Worm (Caenorhabditis elegans) whole organism, L2 larva: Measurements from ENCODE around the gene ugt-47.

Source experiments
- R02D3.7 ChIP-seq: fragments of 150-350 bp; optimal IDR thresholded peaks from 2 replicates; lab custom pipeline; 2014; ENCODE audit warnings: missing biosample characterization, missing genetic modification characterization
- ama-1 ChIP-seq: fragments of 150-350 bp; optimal IDR thresholded peaks from 2 replicates; lab custom pipeline; 2018; ENCODE audit warnings: inconsistent platforms
- ceh-16 ChIP-seq: fragments of 150-350 bp; optimal IDR thresholded peaks from 2 replicates; lab custom pipeline; 2014; ENCODE audit warnings: missing biosample characterization, missing genetic modification characterization
- lin-13 ChIP-seq: fragments of 150-350 bp; optimal IDR thresholded peaks from 2 replicates; lab custom pipeline; 2014; ENCODE audit warnings: missing biosample characterization, missing genetic modification reagents, missing genetic modification characterization
- mab-5 ChIP-seq: fragments of 150-350 bp; optimal IDR thresholded peaks from 2 replicates; lab custom pipeline; 2014; ENCODE audit warnings: missing biosample characterization, missing genetic modification characterization
- nhr-237 ChIP-seq: fragments of 150-350 bp; optimal IDR thresholded peaks from 2 replicates; lab custom pipeline; 2014; ENCODE audit warnings: missing biosample characterization, missing genetic modification characterization
- nhr-25 ChIP-seq: fragments of 150-350 bp; sonication (generic microtip); optimal IDR thresholded peaks from 3 replicates; lab custom pipeline; 2014; ENCODE audit warnings: missing biosample characterization, missing genetic modification characterization
- nhr-6 ChIP-seq: fragments of 150-350 bp; optimal IDR thresholded peaks from 2 replicates; lab custom pipeline; 2014; ENCODE audit warnings: missing biosample characterization, missing genetic modification characterization
- nhr-77 ChIP-seq: fragments of 150-350 bp; optimal IDR thresholded peaks from 2 replicates; lab custom pipeline; 2014; ENCODE audit warnings: missing biosample characterization, missing genetic modification characterization
- snpc-4 ChIP-seq: fragments of 150-350 bp; optimal IDR thresholded peaks from 2 replicates; lab custom pipeline; 2014; ENCODE audit warnings: missing biosample characterization, missing genetic modification characterization
- zag-1 ChIP-seq: fragments of 150-350 bp; optimal IDR thresholded peaks from 2 replicates; lab custom pipeline; 2014; ENCODE audit warnings: missing biosample characterization, missing genetic modification characterization
- ztf-1 ChIP-seq: fragments of 200-800 bp; sonication (Bioruptor generic); conservative IDR thresholded peaks from 2 replicates; pipeline ENCODE4 v1.3.6; 2022; ENCODE audit warnings: missing genetic modification characterization, missing compliant biosample characterization
- ztf-11 ChIP-seq: sonication (generic microtip); optimal IDR thresholded peaks from 2 replicates; lab custom pipeline; 2017; ENCODE audit warnings: missing biosample characterization, missing genetic modification characterization
- ztf-4 ChIP-seq: fragments of 150-350 bp; optimal IDR thresholded peaks from 2 replicates; lab custom pipeline; 2014; ENCODE audit warnings: missing biosample characterization, missing genetic modification characterization

- TF ChIP-seq lin-13 (GFP tag; lab: Kevin White, UChicago) (no peak), nhr-77 (tag; lab: Kevin White, UChicago) (no peak), ztf-11 (tag; lab: Kevin White, UChicago) (no peak), ztf-1 (GFP tag; lab: Robert Waterston, UW) (no peak), ama-1 (lab: Kevin White, UChicago) (no peak), zag-1 (tag; lab: Kevin White, UChicago) (no peak), mab-5 (no peak), R02D3.7 (tag; lab: Kevin White, UChicago) (no peak), snpc-4 (tag; lab: Kevin White, UChicago) (no peak), nhr-25 (tag; lab: Kevin White, UChicago) (no peak), ztf-4 (tag; lab: Kevin White, UChicago) (no peak), ceh-16 (tag; lab: Kevin White, UChicago) (no peak), nhr-6 (no peak), nhr-237 (tag; lab: Kevin White, UChicago) (no peak)
These were observed 34.9 kb upstream of the ugt-47 start for ce11 chrV:10133277-10133676.
